Worm (Caenorhabditis elegans) whole organism, mixed stage, embryonic: Measurements from ENCODE around the gene F07C4.10.

Source experiments
- elt-1 ChIP-seq: sonication (generic microtip); optimal IDR thresholded peaks from 2 replicates; lab custom pipeline; 2017; ENCODE audit warnings: missing genetic modification characterization, mild to moderate bottlenecking, missing compliant biosample characterization, antibody characterized with exemption, moderate library complexity, borderline replicate concordance; ENCODE audit not compliant: insufficient read depth
- nhr-28 ChIP-seq: fragments of 150-350 bp; optimal IDR thresholded peaks from 2 replicates; lab custom pipeline; 2014; ENCODE audit warnings: missing biosample characterization, missing genetic modification characterization

DNA sequence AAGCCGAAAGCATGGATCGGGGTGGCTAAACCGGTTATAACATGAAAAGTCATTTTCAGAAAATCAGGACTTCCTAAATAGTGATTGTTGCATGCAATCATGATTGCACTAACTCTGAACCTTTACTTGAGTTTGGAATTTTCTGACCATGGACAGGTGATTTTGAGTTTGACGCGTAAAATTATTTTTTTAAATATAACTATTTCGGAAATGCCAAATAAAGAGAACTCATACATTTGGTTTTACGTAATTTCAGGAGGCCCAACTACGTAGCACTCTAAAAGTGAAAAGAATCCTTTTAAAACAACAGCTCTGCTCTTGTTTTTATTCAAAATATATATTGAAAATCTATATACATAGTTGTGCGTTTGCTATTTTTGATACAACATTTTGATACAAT is 12.1 kb upstream of the F07C4.10 start, which contains the start of gene srh-234:
- TF ChIP-seq elt-1 (no peak), nhr-28 (no peak)
